Fruit fly (Drosophila melanogaster) whole organism, prepupa: Measurements from ENCODE around the gene rush.
A peak's percentile ranks its signal among the peaks of the same experiment; 100 is the strongest.

Experiments
- CG10669 ChIP-seq: fragments of 200-800 bp; sonication (Bioruptor generic); optimal IDR thresholded peaks from 3 replicates; lab custom pipeline; 2018; ENCODE audit warnings: missing biosample characterization, mild to moderate bottlenecking, missing genetic modification characterization, moderate library complexity
- CG11294 ChIP-seq: fragments of 200-800 bp; sonication (Bioruptor generic); IDR thresholded peaks from 2 replicates; pipeline ENCODE4 v1.3.6; 2022; ENCODE audit warnings: missing biosample characterization, missing genetic modification characterization
- CG3919 ChIP-seq: fragments of 200-800 bp; sonication (Bioruptor generic); optimal IDR thresholded peaks from 3 replicates; lab custom pipeline; 2016; ENCODE audit warnings: missing biosample characterization, missing genetic modification characterization
- CG6163 ChIP-seq: fragments of 200-800 bp; sonication (Bioruptor generic); IDR thresholded peaks from 3 replicates; pipeline ENCODE4 v1.3.6; 2022; ENCODE audit warnings: missing biosample characterization, missing genetic modification characterization
- CG8119 ChIP-seq: fragments of 200-800 bp; sonication (Bioruptor generic); IDR thresholded peaks from 3 replicates; pipeline ENCODE4 v1.3.6; 2022; ENCODE audit warnings: missing biosample characterization, missing genetic modification characterization
- CG9139 ChIP-seq: fragments of 200-800 bp; sonication (Bioruptor generic); optimal IDR thresholded peaks from 3 replicates; lab custom pipeline; 2017; ENCODE audit warnings: missing biosample characterization, mild to moderate bottlenecking, missing genetic modification characterization
- Eip78C ChIP-seq: fragments of 200-800 bp; sonication (Bioruptor generic); peaks from one replicate; lab custom pipeline; 2016; ENCODE audit warnings: missing biosample characterization, missing genetic modification characterization
- Ets21C ChIP-seq: fragments of 200-800 bp; sonication (Bioruptor generic); optimal IDR thresholded peaks from 3 replicates; lab custom pipeline; 2016; ENCODE audit warnings: missing biosample characterization, missing genetic modification characterization
- OdsH ChIP-seq: fragments of 200-800 bp; sonication (Bioruptor generic); optimal IDR thresholded peaks from 3 replicates; lab custom pipeline; 2016; ENCODE audit warnings: missing biosample characterization, missing genetic modification characterization
- esn ChIP-seq: fragments of 200-800 bp; sonication (Bioruptor generic); optimal IDR thresholded peaks from 2 replicates; lab custom pipeline; 2016; ENCODE audit warnings: missing biosample characterization, mild to moderate bottlenecking, missing genetic modification characterization, moderate library complexity
- fd59A ChIP-seq: fragments of 200-800 bp; sonication (Bioruptor generic); optimal IDR thresholded peaks from 2 replicates; lab custom pipeline; 2017; ENCODE audit warnings: missing biosample characterization, mild to moderate bottlenecking, missing genetic modification characterization, missing genetic modification reagents
- fkh ChIP-seq: fragments of 200-800 bp; sonication (Bioruptor generic); optimal IDR thresholded peaks from 3 replicates; lab custom pipeline; 2017; ENCODE audit warnings: missing biosample characterization, mild to moderate bottlenecking, missing genetic modification characterization, moderate library complexity
- net ChIP-seq: fragments of 200-800 bp; sonication (Bioruptor generic); optimal IDR thresholded peaks from 3 replicates; lab custom pipeline; 2016; ENCODE audit warnings: missing biosample characterization, missing genetic modification characterization

Gene rush

DNA sequence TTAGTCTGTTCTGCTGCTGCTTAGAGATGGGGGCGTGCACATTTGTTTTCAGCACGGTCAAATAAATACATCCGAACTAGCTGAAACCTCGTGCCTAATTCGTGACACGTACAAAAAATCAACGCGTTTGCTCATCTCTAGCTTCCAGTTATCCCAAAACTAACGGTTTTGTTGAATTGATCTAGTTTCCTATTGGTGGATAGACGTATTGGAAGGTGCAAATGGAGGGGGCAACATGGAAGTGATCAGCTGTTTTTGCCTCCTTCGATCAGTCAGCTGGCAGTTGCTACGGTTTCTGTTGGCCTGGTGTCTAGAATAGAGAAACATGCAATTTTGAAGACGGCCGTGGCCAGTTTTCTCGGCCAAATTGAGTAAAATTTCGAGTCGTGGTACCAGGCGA is 39.3 kb downstream of the rush start (continued):
- no peak for TF ChIP-seq CG11294 (GFP tag; lab: Robert Waterston, UW)
- no peak for TF ChIP-seq CG10669
- no peak for TF ChIP-seq CG6163
- TF ChIP-seq OdsH (GFP tag; lab: Kevin White, UChicago), result no peak
- no peak for TF ChIP-seq net (GFP tag; lab: Kevin White, UChicago)
- no peak for TF ChIP-seq CG9139 (GFP tag; lab: Kevin White, UChicago)
- no peak for TF ChIP-seq fd59A (GFP tag; lab: Kevin White, UChicago)
- peak; percentile 21 for TF ChIP-seq esn (GFP tag; lab: Kevin White, UChicago)
- TF ChIP-seq CG8119, result peak; percentile 23; the same call in 1 of the 3 replicates
- no peak for TF ChIP-seq Ets21C
- TF ChIP-seq fkh (GFP tag; lab: Kevin White, UChicago), result peak; percentile 24
- no peak for TF ChIP-seq CG3919 (GFP tag; lab: Kevin White, UChicago)

- peak; percentile 6 for TF ChIP-seq Eip78C
- TF ChIP-seq, all 60 proteins: peak for 1; not testable (repeated sequence) for 59
Observed at dm6 chrX:1523277-1523676, 44.9 kb downstream of the rush start.
